Fruit fly (Drosophila melanogaster) whole organism, prepupa: ENCODE measurements around the gene C1GalTA.
A peak's percentile ranks its signal among the peaks of the same experiment; 100 is the strongest.

ENCODE experiments used
- CG11762 ChIP-seq: fragments of 200-800 bp; sonication (Bioruptor generic); optimal IDR thresholded peaks from 3 replicates; lab custom pipeline; 2016; ENCODE audit warnings: missing biosample characterization, missing genetic modification characterization; ENCODE audit not compliant: insufficient read depth
- CG11902 ChIP-seq: fragments of 200-800 bp; sonication (Bioruptor generic); optimal IDR thresholded peaks from 3 replicates; lab custom pipeline; 2016; ENCODE audit warnings: missing biosample characterization, missing genetic modification characterization
- CG15336 ChIP-seq: fragments of 200-800 bp; sonication (Bioruptor generic); IDR thresholded peaks from 2 replicates; pipeline ENCODE4 v1.3.6; 2022; ENCODE audit warnings: missing biosample characterization, missing genetic modification characterization
- CG31627 ChIP-seq: fragments of 200-800 bp; sonication (Bioruptor generic); optimal IDR thresholded peaks from 3 replicates; lab custom pipeline; 2016; ENCODE audit warnings: missing biosample characterization, missing genetic modification characterization
- CG32006 ChIP-seq: fragments of 200-800 bp; sonication (Bioruptor generic); optimal IDR thresholded peaks from 3 replicates; lab custom pipeline; 2017; ENCODE audit warnings: missing biosample characterization, mild to moderate bottlenecking, missing genetic modification characterization
- CG6163 ChIP-seq: fragments of 200-800 bp; sonication (Bioruptor generic); IDR thresholded peaks from 3 replicates; pipeline ENCODE4 v1.3.6; 2022; ENCODE audit warnings: missing biosample characterization, missing genetic modification characterization
- CG6792 ChIP-seq: fragments of 200-800 bp; sonication (Bioruptor generic); optimal IDR thresholded peaks from 3 replicates; lab custom pipeline; 2016; ENCODE audit warnings: missing biosample characterization, missing genetic modification characterization
- CG6854 ChIP-seq: fragments of 200-800 bp; sonication (Bioruptor generic); optimal IDR thresholded peaks from 2 replicates; lab custom pipeline; 2017; ENCODE audit warnings: missing biosample characterization, mild to moderate bottlenecking, missing genetic modification characterization
- CG7368 ChIP-seq: fragments of 200-800 bp; sonication (Bioruptor generic); optimal IDR thresholded peaks from 3 replicates; lab custom pipeline; 2016; ENCODE audit warnings: missing biosample characterization, missing genetic modification characterization
- CG8319 ChIP-seq: fragments of 200-800 bp; sonication (Bioruptor generic); optimal IDR thresholded peaks from 3 replicates; lab custom pipeline; 2016; ENCODE audit warnings: missing biosample characterization, missing genetic modification characterization
- CG8632 ChIP-seq: fragments of 200-800 bp; sonication (Bioruptor generic); optimal IDR thresholded peaks from 3 replicates; lab custom pipeline; 2016; ENCODE audit warnings: missing biosample characterization, missing genetic modification characterization
- CG9139 ChIP-seq: fragments of 200-800 bp; sonication (Bioruptor generic); optimal IDR thresholded peaks from 3 replicates; lab custom pipeline; 2017; ENCODE audit warnings: missing biosample characterization, mild to moderate bottlenecking, missing genetic modification characterization
- Eip78C ChIP-seq: fragments of 200-800 bp; sonication (Bioruptor generic); peaks from one replicate; lab custom pipeline; 2016; ENCODE audit warnings: missing biosample characterization, missing genetic modification characterization
- Ets21C ChIP-seq: fragments of 200-800 bp; sonication (Bioruptor generic); optimal IDR thresholded peaks from 3 replicates; lab custom pipeline; 2016; ENCODE audit warnings: missing biosample characterization, missing genetic modification characterization
- Hr38 ChIP-seq: sonication (Bioruptor generic); optimal IDR thresholded peaks from 2 replicates; lab custom pipeline; 2016; ENCODE audit warnings: missing biosample characterization, missing genetic modification characterization
- Lpt ChIP-seq: fragments of 200-800 bp; sonication (Bioruptor generic); optimal IDR thresholded peaks from 3 replicates; lab custom pipeline; 2016; ENCODE audit warnings: missing biosample characterization, missing genetic modification characterization
- OdsH ChIP-seq: fragments of 200-800 bp; sonication (Bioruptor generic); optimal IDR thresholded peaks from 3 replicates; lab custom pipeline; 2016; ENCODE audit warnings: missing biosample characterization, missing genetic modification characterization
- Sox14 ChIP-seq: fragments of 200-800 bp; sonication (Bioruptor generic); optimal IDR thresholded peaks from 3 replicates; lab custom pipeline; 2016; ENCODE audit warnings: missing biosample characterization, missing genetic modification characterization
- achi ChIP-seq: fragments of 200-800 bp; sonication (Bioruptor generic); optimal IDR thresholded peaks from 3 replicates; lab custom pipeline; 2016; ENCODE audit warnings: missing biosample characterization, missing genetic modification characterization
- dsx ChIP-seq: fragments of 200-800 bp; optimal IDR thresholded peaks from 3 replicates; lab custom pipeline; 2019; ENCODE audit warnings: missing biosample characterization, mild to moderate bottlenecking, missing genetic modification characterization, moderate library complexity; ENCODE audit not compliant: poor library complexity, severe bottlenecking
- eg ChIP-seq: fragments of 200-800 bp; sonication (Bioruptor generic); IDR thresholded peaks from 3 replicates; pipeline ENCODE4 v1.3.6; 2022; ENCODE audit warnings: missing biosample characterization, missing genetic modification characterization
- esn ChIP-seq: fragments of 200-800 bp; sonication (Bioruptor generic); optimal IDR thresholded peaks from 2 replicates; lab custom pipeline; 2016; ENCODE audit warnings: missing biosample characterization, mild to moderate bottlenecking, missing genetic modification characterization, moderate library complexity
- fd59A ChIP-seq: fragments of 200-800 bp; sonication (Bioruptor generic); optimal IDR thresholded peaks from 2 replicates; lab custom pipeline; 2017; ENCODE audit warnings: missing biosample characterization, mild to moderate bottlenecking, missing genetic modification characterization, missing genetic modification reagents
- fkh ChIP-seq: fragments of 200-800 bp; sonication (Bioruptor generic); optimal IDR thresholded peaks from 3 replicates; lab custom pipeline; 2017; ENCODE audit warnings: missing biosample characterization, mild to moderate bottlenecking, missing genetic modification characterization, moderate library complexity
- lz ChIP-seq: fragments of 200-800 bp; sonication (Bioruptor generic); optimal IDR thresholded peaks from 3 replicates; lab custom pipeline; 2016; ENCODE audit warnings: missing biosample characterization, missing genetic modification characterization
- pdm3 ChIP-seq: fragments of 200-800 bp; sonication (Bioruptor generic); optimal IDR thresholded peaks from 3 replicates; lab custom pipeline; 2016; ENCODE audit warnings: missing biosample characterization, missing genetic modification characterization
- ss ChIP-seq, 2 experiments: fragments of 200-800 bp; sonication (Bioruptor generic); optimal IDR thresholded peaks; 2 replicates in 1 of 2; 3 replicates in 1 of 2; lab custom pipeline; 2017 to 2018; ENCODE audit warnings: mild to moderate bottlenecking in 2 of 2, missing biosample characterization in 2 of 2, missing genetic modification characterization in 2 of 2, moderate library complexity in 1 of 2
- svp ChIP-seq: fragments of 200-800 bp; sonication (Bioruptor generic); peaks from one replicate; lab custom pipeline; 2016; ENCODE audit warnings: missing biosample characterization, missing genetic modification characterization
- topi ChIP-seq: fragments of 200-800 bp; sonication (Bioruptor generic); optimal IDR thresholded peaks from 3 replicates; lab custom pipeline; 2016; ENCODE audit warnings: missing biosample characterization, missing genetic modification characterization
- vri ChIP-seq: fragments of 200-800 bp; sonication (Bioruptor generic); optimal IDR thresholded peaks from 3 replicates; lab custom pipeline; 2016; ENCODE audit warnings: missing biosample characterization, mild to moderate bottlenecking, missing genetic modification characterization

The C1GalTA gene

DNA sequence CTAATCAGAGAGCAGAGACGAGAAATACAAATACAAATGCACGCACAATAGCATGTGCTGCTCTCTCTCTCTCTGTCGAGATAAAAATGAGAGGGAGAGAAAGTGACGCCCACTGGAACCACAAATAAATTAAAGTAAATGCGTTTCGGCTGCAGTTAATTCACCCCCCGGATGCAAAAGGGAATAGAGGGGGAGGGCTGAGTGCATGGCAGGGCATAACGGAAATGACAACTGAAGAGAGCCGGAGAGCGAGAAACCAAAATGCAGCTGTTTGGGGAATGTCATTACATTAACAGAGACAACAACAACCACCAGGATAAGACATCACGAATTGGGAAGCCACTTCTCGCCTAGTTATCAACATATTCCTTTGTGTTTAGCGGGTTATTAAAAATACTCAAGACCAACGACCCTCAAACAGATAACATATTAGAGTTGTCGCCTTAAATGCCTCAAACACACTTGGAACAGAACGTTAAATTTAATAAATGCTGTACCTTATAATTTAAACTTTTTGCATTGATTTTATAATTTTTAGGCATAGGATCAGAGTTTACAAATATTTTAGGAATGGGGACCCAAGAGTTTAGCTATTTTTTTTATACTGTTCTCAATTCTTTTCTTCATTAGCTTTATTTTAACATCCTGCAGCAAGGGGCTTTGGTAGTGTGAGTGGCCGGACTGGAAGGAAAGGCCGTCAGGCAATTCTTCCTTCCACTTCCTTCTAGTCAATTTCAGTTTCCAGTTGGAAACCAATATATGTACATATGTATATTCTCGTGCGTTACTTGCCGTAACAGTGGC is 895 bp downstream of the C1GalTA start (continued):
- TF ChIP-seq CG8319 (GFP tag; lab: Kevin White, UChicago) (peak; percentile 19), ss (GFP tag; optimal IDR thresholded peaks at IDR 0.05; lab: Kevin White, UChicago) (peak; percentile 50 to 58), CG11762 (peak; percentile 37), CG6163 (GFP tag; lab: Robert Waterston, UW) (0 out of 3 replicates have a peak, but pooled peaks have one; percentile 52), Hr38 (GFP tag; lab: Kevin White, UChicago) (no peak), OdsH (GFP tag; lab: Kevin White, UChicago) (peak; percentile 64), svp (GFP tag; lab: Kevin White, UChicago) (peak; percentile 89), fkh (no peak), CG6854 (GFP tag; lab: Kevin White, UChicago) (peak; percentile 78), eg (GFP tag; lab: Robert Waterston, UW) (no peak), Sox14 (peak; percentile 78), lz (GFP tag; lab: Kevin White, UChicago) (peak; percentile 83), Ets21C (GFP tag; lab: Kevin White, UChicago) (peak; percentile 64), pdm3 (GFP tag; lab: Kevin White, UChicago) (peak; percentile 57), CG11902 (peak; percentile 68), CG6792 (GFP tag; lab: Kevin White, UChicago) (peak; percentile 67), dsx (GFP tag; lab: Kevin White, UChicago) (peak; percentile 21), esn (GFP tag; lab: Kevin White, UChicago) (peak; percentile 86), CG7368 (peak; percentile 28)

DNA sequence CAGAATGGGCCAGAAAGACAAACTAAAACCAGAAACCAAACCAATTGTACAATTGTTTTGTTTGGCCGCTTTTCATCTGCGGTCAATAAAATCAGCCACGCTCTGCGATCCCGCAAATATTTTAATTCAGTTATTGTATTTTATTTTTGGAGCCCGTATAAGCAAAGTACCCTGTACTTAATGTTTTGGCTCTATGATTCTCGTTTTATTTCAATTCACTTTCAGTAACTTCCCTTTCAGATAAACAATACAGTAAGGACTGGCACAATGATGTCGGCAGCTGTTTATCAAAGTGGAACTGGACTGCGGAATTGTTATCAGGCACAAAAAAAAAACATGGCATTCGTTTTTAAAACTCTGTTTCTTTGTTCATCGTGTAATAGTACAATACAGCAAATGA is 2.4 kb downstream of the C1GalTA start:
- TF ChIP-seq Sox14: peak; percentile 10
- no peak for TF ChIP-seq CG31627 (GFP tag; lab: Kevin White, UChicago)
- TF ChIP-seq svp (GFP tag; lab: Kevin White, UChicago): peak; percentile 68
- TF ChIP-seq vri (GFP tag; lab: Kevin White, UChicago): peak; percentile 26
- TF ChIP-seq achi: no peak
- no peak for TF ChIP-seq CG32006 (GFP tag; lab: Kevin White, UChicago)

DNA sequence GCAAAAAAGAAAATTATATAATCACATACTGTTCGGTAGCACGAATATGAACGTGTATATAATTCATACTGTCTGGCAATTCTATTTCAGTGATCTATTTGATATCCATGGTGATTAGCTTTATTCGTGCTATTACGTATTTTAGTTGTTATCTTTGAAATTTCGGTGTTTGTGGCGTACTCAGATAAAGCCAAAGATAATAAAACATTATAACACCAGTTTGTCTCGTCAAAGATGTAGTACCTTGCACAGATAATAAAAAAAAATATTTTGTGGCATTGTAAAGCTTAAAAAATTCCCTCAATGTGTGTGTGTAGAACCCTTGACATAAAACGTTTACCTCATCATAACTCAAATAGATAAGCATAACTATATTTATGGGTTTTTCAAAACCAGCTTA is 3.0 kb downstream of the C1GalTA start:
- TF ChIP-seq CG15336 (GFP tag; lab: Robert Waterston, UW) (no peak), Eip78C (peak; percentile 32), esn (GFP tag; lab: Kevin White, UChicago) (no peak), Lpt (GFP tag; lab: Kevin White, UChicago) (no peak), CG9139 (no peak)

DNA sequence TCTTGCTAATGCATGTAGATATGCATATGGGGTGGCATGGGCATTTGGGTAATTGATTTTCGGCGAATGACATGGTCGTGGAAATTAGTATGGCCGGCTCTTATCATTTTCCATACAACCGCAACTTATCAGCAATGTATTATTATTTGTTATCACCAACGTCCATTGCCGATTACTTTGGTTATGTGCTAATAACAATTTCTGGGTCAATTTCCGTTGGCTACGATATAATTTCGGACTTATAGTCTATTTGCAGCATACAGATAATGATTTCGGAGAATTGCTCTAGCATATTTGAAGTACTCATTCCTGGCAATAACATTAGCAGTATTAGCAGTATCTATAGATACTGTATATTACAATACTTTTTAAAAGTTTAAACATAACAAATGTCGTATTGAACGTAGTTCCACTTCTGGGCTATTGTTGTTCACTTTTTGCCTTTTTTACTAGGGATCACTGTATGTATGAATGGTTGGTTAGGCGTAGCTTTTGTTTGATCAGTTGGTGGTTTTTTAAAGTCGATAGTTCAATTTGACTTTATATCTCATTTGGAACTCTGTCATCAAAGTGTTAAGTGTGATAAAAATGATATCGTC is 4.2 kb downstream of the C1GalTA start, which contains the start of gene CG46397:
Gene CG46397 (plus strand): TSS at position 549 of the 599 bp plus-strand sequence.
- peak; percentile 89 for TF ChIP-seq vri (GFP tag; lab: Kevin White, UChicago)
- peak; percentile 18 for TF ChIP-seq svp (GFP tag; lab: Kevin White, UChicago)
- no peak for TF ChIP-seq fd59A (GFP tag; lab: Kevin White, UChicago)

DNA sequence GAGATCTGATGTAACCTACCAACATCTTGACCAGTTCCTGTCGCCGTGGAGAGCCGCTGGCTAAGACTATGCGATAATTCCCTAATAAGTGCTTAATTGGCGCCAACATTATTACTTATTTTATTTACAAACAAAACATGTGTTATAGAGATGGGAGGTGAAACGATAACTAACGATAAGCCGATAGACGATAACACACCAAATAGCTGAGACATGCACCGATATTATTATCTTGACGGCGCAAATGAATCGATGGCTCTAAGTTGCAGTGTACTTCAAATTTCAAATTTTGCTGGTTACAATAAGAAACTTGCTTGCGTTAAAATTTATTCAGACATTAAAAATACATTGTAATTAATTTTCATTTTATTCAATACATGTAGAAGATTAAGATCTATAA is 7.9 kb downstream of the C1GalTA start, which contains the start of gene CG9515:
Gene CG9515 (minus strand): TSS at position 148 of the 400 bp plus-strand sequence.
- no peak for TF ChIP-seq eg (GFP tag; lab: Robert Waterston, UW)
- TF ChIP-seq topi (GFP tag; lab: Kevin White, UChicago): peak; percentile 4
- no peak for TF ChIP-seq CG9139
- TF ChIP-seq esn (GFP tag; lab: Kevin White, UChicago): peak; percentile 23
- TF ChIP-seq Sox14: peak; percentile 41
- no peak for TF ChIP-seq CG8632
- peak; percentile 33 for TF ChIP-seq svp (GFP tag; lab: Kevin White, UChicago)
- peak; percentile 76 for TF ChIP-seq fkh
- TF ChIP-seq vri (GFP tag; lab: Kevin White, UChicago): peak; percentile 39
- TF ChIP-seq Eip78C: peak; percentile 19
- TF ChIP-seq, all 60 proteins: peak for 7
